Fruit fly (Drosophila melanogaster) whole organism, embryonic: ENCODE results near the gene pHCl-2.

Experiments
- ATbp ChIP-seq: fragments of 200-800 bp; sonication (Bioruptor generic); optimal IDR thresholded peaks from 2 replicates; lab custom pipeline; 2017; ENCODE audit warnings: missing biosample characterization, mild to moderate bottlenecking, missing genetic modification characterization, missing genetic modification reagents
- Atf6 ChIP-seq: fragments of 200-800 bp; sonication (Bioruptor generic); IDR thresholded peaks from 2 replicates; pipeline ENCODE4 v1.3.6; 2022; ENCODE audit warnings: missing biosample characterization, missing genetic modification characterization
- CG11456 ChIP-seq: fragments of 200-800 bp; sonication (Bioruptor generic); IDR thresholded peaks from 3 replicates; pipeline ENCODE4 v1.3.6; 2022; ENCODE audit warnings: missing biosample characterization, missing genetic modification characterization
- CG15514 ChIP-seq: fragments of 200-800 bp; sonication (Bioruptor generic); optimal IDR thresholded peaks from 3 replicates; lab custom pipeline; 2017; ENCODE audit warnings: missing biosample characterization, missing genetic modification characterization, mild to moderate bottlenecking, moderate library complexity, missing genetic modification reagents
- CG16863 ChIP-seq: fragments of 200-800 bp; sonication (Bioruptor generic); optimal IDR thresholded peaks from 3 replicates; lab custom pipeline; 2016; ENCODE audit warnings: missing biosample characterization, missing genetic modification characterization
- CG17361 ChIP-seq: fragments of 200-800 bp; sonication (Bioruptor generic); IDR thresholded peaks from 3 replicates; pipeline ENCODE4 v1.3.6; 2022; ENCODE audit warnings: missing biosample characterization, missing genetic modification characterization
- CG18262 ChIP-seq: fragments of 200-800 bp; optimal IDR thresholded peaks from 3 replicates; lab custom pipeline; 2019; ENCODE audit warnings: missing biosample characterization, mild to moderate bottlenecking, missing genetic modification characterization, moderate library complexity
- CG18764 ChIP-seq: fragments of 200-800 bp; sonication (Bioruptor generic); optimal IDR thresholded peaks from 3 replicates; lab custom pipeline; 2016; ENCODE audit warnings: missing biosample characterization, missing genetic modification characterization
- CG2712 ChIP-seq: fragments of 200-800 bp; optimal IDR thresholded peaks from 3 replicates; lab custom pipeline; 2019; ENCODE audit warnings: missing biosample characterization, mild to moderate bottlenecking, missing genetic modification characterization, moderate library complexity
- CG30403 ChIP-seq: fragments of 200-800 bp; sonication (Bioruptor generic); optimal IDR thresholded peaks from 3 replicates; lab custom pipeline; 2016; ENCODE audit warnings: missing biosample characterization, missing genetic modification characterization
- CG32767 ChIP-seq: fragments of 200-800 bp; sonication (Bioruptor generic); IDR thresholded peaks from 2 replicates; pipeline ENCODE4 v1.3.6; 2022; ENCODE audit warnings: missing biosample characterization, missing genetic modification characterization
- CG33557 ChIP-seq: fragments of 200-800 bp; sonication (Bioruptor generic); optimal IDR thresholded peaks from 2 replicates; lab custom pipeline; 2019; ENCODE audit warnings: missing biosample characterization, mild to moderate bottlenecking, missing genetic modification characterization, moderate library complexity
- CG34224 ChIP-seq: fragments of 200-800 bp; sonication (Bioruptor generic); IDR thresholded peaks from 3 replicates; pipeline ENCODE4 v1.3.6; 2022; ENCODE audit warnings: missing biosample characterization, missing genetic modification characterization; ENCODE audit not compliant: partially characterized antibody
- CG3838 ChIP-seq: fragments of 200-800 bp; sonication (Bioruptor generic); optimal IDR thresholded peaks from 3 replicates; lab custom pipeline; 2016; ENCODE audit warnings: missing biosample characterization, missing genetic modification characterization
- CG4404 ChIP-seq: fragments of 200-800 bp; sonication (Bioruptor generic); IDR thresholded peaks from 2 replicates; pipeline ENCODE4 v1.3.6; 2022; ENCODE audit warnings: missing biosample characterization, missing genetic modification characterization
- CG4617 ChIP-seq: fragments of 200-800 bp; sonication (Bioruptor generic); optimal IDR thresholded peaks from 3 replicates; lab custom pipeline; 2016; ENCODE audit warnings: missing biosample characterization, missing genetic modification characterization, borderline replicate concordance
- CG5953 ChIP-seq: fragments of 200-800 bp; sonication (Bioruptor generic); IDR thresholded peaks from 2 replicates; pipeline ENCODE4 v1.3.6; 2022; ENCODE audit warnings: missing biosample characterization, missing genetic modification characterization
- CG7556 ChIP-seq: fragments of 200-800 bp; sonication (Bioruptor generic); optimal IDR thresholded peaks from 2 replicates; lab custom pipeline; 2017; ENCODE audit warnings: missing biosample characterization, mild to moderate bottlenecking, missing genetic modification characterization
- CG7963 ChIP-seq: fragments of 200-800 bp; sonication (Bioruptor generic); IDR thresholded peaks from 3 replicates; pipeline ENCODE4 v1.3.6; 2022; ENCODE audit warnings: missing biosample characterization, missing genetic modification characterization; ENCODE audit not compliant: partially characterized antibody
- CG7987 ChIP-seq: fragments of 200-800 bp; sonication (Bioruptor generic); optimal IDR thresholded peaks from 2 replicates; lab custom pipeline; 2018; ENCODE audit warnings: missing biosample characterization, mild to moderate bottlenecking, missing genetic modification characterization, moderate library complexity
- CG8290 ChIP-seq, 3 experiments: fragments of 200-800 bp; sonication (Bioruptor generic); optimal IDR thresholded peaks; 2 replicates each; lab custom pipeline; 2016 to 2019; ENCODE audit warnings: missing biosample characterization in 3 of 3, missing genetic modification characterization in 3 of 3, mild to moderate bottlenecking in 2 of 3, moderate library complexity in 1 of 3
- CG8478 ChIP-seq: fragments of >200 bp; optimal IDR thresholded peaks from 2 replicates; lab custom pipeline; 2018
- CG9437 ChIP-seq: fragments of 200-800 bp; sonication (Bioruptor generic); optimal IDR thresholded peaks from 2 replicates; lab custom pipeline; 2018; ENCODE audit warnings: missing biosample characterization, mild to moderate bottlenecking, missing genetic modification characterization
- CHES-1-like ChIP-seq: fragments of 200-800 bp; sonication (Bioruptor generic); optimal IDR thresholded peaks from 2 replicates; lab custom pipeline; 2016; ENCODE audit warnings: missing biosample characterization, missing genetic modification characterization
- Doc3 ChIP-seq: fragments of 200-800 bp; sonication (Bioruptor generic); IDR thresholded peaks from 3 replicates; pipeline ENCODE4 v1.3.6; 2022; ENCODE audit warnings: missing biosample characterization, missing genetic modification characterization; ENCODE audit not compliant: partially characterized antibody
- Fer2 ChIP-seq: fragments of 200-800 bp; sonication (Bioruptor generic); optimal IDR thresholded peaks from 2 replicates; lab custom pipeline; 2018; ENCODE audit warnings: missing biosample characterization, mild to moderate bottlenecking, missing genetic modification characterization, moderate library complexity
- HLH3B ChIP-seq: fragments of 200-800 bp; sonication (Bioruptor generic); IDR thresholded peaks from 2 replicates; pipeline ENCODE4 v1.3.6; 2022; ENCODE audit warnings: missing biosample characterization, missing genetic modification characterization
- Lpt ChIP-seq: fragments of >200 bp; optimal IDR thresholded peaks from 2 replicates; lab custom pipeline; 2018; ENCODE audit warnings: missing biosample characterization, missing genetic modification characterization
- Neu2 ChIP-seq: fragments of 200-800 bp; sonication (Bioruptor generic); optimal IDR thresholded peaks from 3 replicates; lab custom pipeline; 2016; ENCODE audit warnings: missing biosample characterization, missing genetic modification characterization, borderline replicate concordance
- Oaz ChIP-seq: fragments of 200-800 bp; sonication (Bioruptor generic); IDR thresholded peaks from 2 replicates; pipeline ENCODE4 v1.3.6; 2022; ENCODE audit warnings: missing biosample characterization, missing genetic modification characterization
- Sox102F ChIP-seq: fragments of 200-800 bp; sonication (Bioruptor generic); optimal IDR thresholded peaks from 2 replicates; lab custom pipeline; 2018; ENCODE audit warnings: missing biosample characterization, mild to moderate bottlenecking, missing genetic modification characterization, moderate library complexity
- ara ChIP-seq: fragments of 200-800 bp; sonication (Bioruptor generic); IDR thresholded peaks from 2 replicates; pipeline ENCODE4 v1.3.6; 2022; ENCODE audit warnings: missing biosample characterization, missing genetic modification characterization
- ato ChIP-seq: fragments of 200-800 bp; sonication (Bioruptor generic); IDR thresholded peaks from 2 replicates; pipeline ENCODE4 v1.3.6; 2022; ENCODE audit warnings: missing biosample characterization, missing genetic modification characterization; ENCODE audit not compliant: partially characterized antibody
- bcd ChIP-seq: fragments of 200-800 bp; sonication (Bioruptor generic); optimal IDR thresholded peaks from 2 replicates; lab custom pipeline; 2017; ENCODE audit warnings: missing biosample characterization, mild to moderate bottlenecking, missing genetic modification characterization
- bowl ChIP-seq: fragments of 200-800 bp; sonication (Bioruptor generic); IDR thresholded peaks from 2 replicates; pipeline ENCODE4 v1.3.6; 2022; ENCODE audit warnings: missing biosample characterization, missing genetic modification characterization
- gsb-n ChIP-seq: fragments of 200-800 bp; sonication (Bioruptor generic); optimal IDR thresholded peaks from 3 replicates; lab custom pipeline; 2018; ENCODE audit warnings: missing biosample characterization, mild to moderate bottlenecking, missing genetic modification characterization
- jumu ChIP-seq: fragments of 200-800 bp; sonication (Bioruptor generic); optimal IDR thresholded peaks from 3 replicates; lab custom pipeline; 2016; ENCODE audit warnings: missing biosample characterization, missing genetic modification characterization
- kah ChIP-seq: fragments of 200-800 bp; sonication (Bioruptor generic); optimal IDR thresholded peaks from 2 replicates; lab custom pipeline; 2018; ENCODE audit warnings: missing biosample characterization, mild to moderate bottlenecking, missing genetic modification characterization
- lilli ChIP-seq: fragments of 200-800 bp; sonication (Bioruptor generic); optimal IDR thresholded peaks from 3 replicates; lab custom pipeline; 2016; ENCODE audit warnings: missing biosample characterization, missing genetic modification characterization
- lov ChIP-seq, 2 experiments: fragments of 200-800 bp in 1 of 2; fragments of >200 bp in 1 of 2; sonication (Bioruptor generic) in 1 of 2; IDR thresholded peaks in 1 of 2; optimal IDR thresholded peaks in 1 of 2; 2 replicates in 1 of 2; 3 replicates in 1 of 2; pipeline versions ENCODE4 v1.3.6 to Lab custom; 2017 to 2022; ENCODE audit warnings: missing biosample characterization in 1 of 2, missing genetic modification characterization in 1 of 2
- luna ChIP-seq: fragments of 200-800 bp; sonication (Bioruptor generic); optimal IDR thresholded peaks from 2 replicates; lab custom pipeline; 2016; ENCODE audit warnings: missing biosample characterization, missing genetic modification characterization
- shn ChIP-seq: fragments of 200-800 bp; sonication (Bioruptor generic); optimal IDR thresholded peaks from 3 replicates; lab custom pipeline; 2016; ENCODE audit warnings: missing biosample characterization, missing genetic modification characterization
- sima ChIP-seq: fragments of 200-800 bp; sonication (Bioruptor generic); optimal IDR thresholded peaks from 2 replicates; lab custom pipeline; 2016; ENCODE audit warnings: missing biosample characterization, missing genetic modification characterization
- sob ChIP-seq: fragments of 200-800 bp; sonication (Bioruptor generic); IDR thresholded peaks from 2 replicates; pipeline ENCODE4 v1.3.6; 2022; ENCODE audit warnings: missing biosample characterization, missing genetic modification characterization
- sr ChIP-seq: fragments of 200-800 bp; sonication (Bioruptor generic); IDR thresholded peaks from 3 replicates; pipeline ENCODE4 v1.3.6; 2022; ENCODE audit warnings: missing biosample characterization, missing genetic modification characterization
- stc ChIP-seq: fragments of 200-800 bp; sonication (Bioruptor generic); IDR thresholded peaks from 2 replicates; pipeline ENCODE4 v1.3.6; 2022; ENCODE audit warnings: missing biosample characterization, missing genetic modification characterization
- zfh1 ChIP-seq: fragments of 200-800 bp; sonication (Bioruptor generic); IDR thresholded peaks from 3 replicates; pipeline ENCODE4 v1.3.6; 2022; ENCODE audit warnings: missing biosample characterization, missing genetic modification characterization
- zfh2 ChIP-seq: fragments of 200-800 bp; sonication (Bioruptor generic); optimal IDR thresholded peaks from 2 replicates; lab custom pipeline; 2016; ENCODE audit warnings: missing biosample characterization, missing genetic modification characterization

pHCl-2 gene

DNA sequence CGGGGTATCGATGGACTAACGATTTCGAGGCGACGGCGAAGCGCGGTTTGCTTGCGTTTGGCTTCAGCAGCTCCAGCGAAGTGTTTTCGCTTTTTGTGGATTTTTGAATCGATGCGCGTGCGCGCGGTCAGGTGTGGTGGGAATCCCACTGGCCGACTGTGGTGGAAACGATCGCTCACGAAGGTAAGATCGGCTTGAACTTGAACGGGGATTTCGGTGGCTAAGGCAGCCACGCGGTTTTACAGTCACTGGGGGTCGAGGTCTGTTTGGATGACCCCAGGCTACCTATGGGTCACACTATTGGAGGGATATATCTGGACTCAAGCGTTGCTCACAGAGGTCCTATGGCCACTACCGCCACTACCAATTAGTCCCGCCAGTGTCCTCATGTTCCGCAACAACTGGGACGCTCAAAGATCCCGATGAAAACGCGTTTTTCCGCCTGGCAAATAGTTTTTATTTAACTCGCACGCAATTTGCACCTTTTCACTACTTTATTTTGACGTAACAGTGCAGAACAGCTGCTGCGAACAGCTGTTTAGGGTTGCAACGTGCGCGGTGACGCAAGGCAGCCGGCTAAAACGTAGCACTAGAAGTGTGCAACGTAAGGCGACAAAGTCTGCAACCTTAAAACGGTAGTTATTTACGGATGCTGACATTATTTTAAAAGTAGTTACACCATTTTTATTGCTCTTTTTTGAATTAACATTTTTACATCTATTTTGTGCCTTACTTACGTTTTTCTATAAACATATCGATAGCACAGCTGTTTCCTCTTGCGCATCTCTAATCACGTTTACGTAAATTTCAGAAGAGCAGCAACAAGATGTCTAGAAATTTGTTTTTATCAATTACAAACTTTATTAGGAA, 52.9 kb downstream of the pHCl-2 start, which contains the start of the genes qless and mRpL32 (continued):
- TF ChIP-seq CG4404 (peak; percentile 74), ara (GFP tag; lab: Robert Waterston, UW) (peak; percentile 94), bcd (GFP tag; lab: Kevin White, UChicago) (peak; percentile 41), kah (GFP tag; lab: Kevin White, UChicago) (no peak), CG3838 (GFP tag; lab: Kevin White, UChicago) (no peak), CG11456 (peak; percentile 82), ato (no peak), jumu (GFP tag; lab: Kevin White, UChicago) (peak; percentile 83), ATbp (GFP tag; lab: Kevin White, UChicago) (no peak), CG34224 (GFP tag; lab: Robert Waterston, UW) (peak; percentile 74; the same call in 2 of the 3 replicates), lilli (GFP tag; lab: Kevin White, UChicago) (peak; percentile 70), CG9437 (GFP tag; lab: Kevin White, UChicago) (peak; percentile 100), stc (GFP tag; lab: Robert Waterston, UW) (peak; percentile 75), CG18262 (tag; lab: Kevin White, UChicago) (peak; percentile 74), Neu2 (GFP tag; lab: Kevin White, UChicago) (peak; percentile 9), sob (GFP tag; lab: Robert Waterston, UW) (peak; percentile 78), shn (GFP tag; lab: Kevin White, UChicago) (peak; percentile 48), CG2712 (tag; lab: Kevin White, UChicago) (peak; percentile 85), sr (peak; percentile 31; the same call in 1 of the 3 replicates), luna (no peak), CG4617 (GFP tag; lab: Kevin White, UChicago) (peak; percentile 33), CG17361 (peak; percentile 86), CG18764 (GFP tag; lab: Kevin White, UChicago) (peak; percentile 79), zfh1 (GFP tag; lab: Robert Waterston, UW) (peak; percentile 90), Atf6 (GFP tag; lab: Robert Waterston, UW) (peak; percentile 43; the same call in 1 of the 2 replicates), bowl (GFP tag; lab: Robert Waterston, UW) (no peak), Lpt (no peak), CG7987 (GFP tag; lab: Kevin White, UChicago) (peak; percentile 25), zfh2 (GFP tag; lab: Kevin White, UChicago) (peak; percentile 69), CG32767 (peak; percentile 54), Fer2 (tag; lab: Kevin White, UChicago) (peak; percentile 45), CG8478 (lab: Kevin White, UChicago) (no peak), Sox102F (peak; percentile 36), sima (no peak), CG7963 (no peak), lov (optimal IDR thresholded peaks at IDR 0.05; lab: Kevin White, UChicago) (no peak), lov (GFP tag; IDR thresholded peaks at IDR 0.05; lab: Robert Waterston, UW) (peak; percentile 82), CG16863 (GFP tag; lab: Kevin White, UChicago) (peak; percentile 21), CG33557 (GFP tag; lab: Kevin White, UChicago) (no peak), CHES-1-like (peak; percentile 58), HLH3B (GFP tag; lab: Robert Waterston, UW) (peak; percentile 65), CG30403 (GFP tag; lab: Kevin White, UChicago) (peak; percentile 72), CG5953 (GFP tag; lab: Robert Waterston, UW) (no peak), Oaz (GFP tag; lab: Robert Waterston, UW) (no peak), CG15514 (GFP tag; lab: Kevin White, UChicago) (peak; percentile 45), CG7556 (GFP tag; lab: Kevin White, UChicago) (no peak), Doc3 (GFP tag; lab: Robert Waterston, UW) (peak; percentile 86), CG8290 (GFP tag; optimal IDR thresholded peaks at IDR 0.05; lab: Kevin White, UChicago) (peak; percentile 29), CG8290 (tag; optimal IDR thresholded peaks at IDR 0.05; lab: Kevin White, UChicago) (no peak), gsb-n (tag; lab: Kevin White, UChicago) (no peak)
